Fruit fly (Drosophila melanogaster): ENCODE measurements around the gene CG11714.

dm6 chr3L:11480304-11480703 lies 42.2 kb downstream of the CG11714 start:
- TF ChIP-seq pan (optimal IDR thresholded peaks at IDR 0.05) (no peak), EcR (GFP tag; optimal IDR thresholded peaks at IDR 0.05) (no peak), Dll (optimal IDR thresholded peaks at IDR 0.05) (no peak), usp (GFP tag; optimal IDR thresholded peaks at IDR 0.05) (no peak)
